Worm (Caenorhabditis elegans): Measurements from ENCODE around the gene pgph-2.

- TF ChIP-seq tbx-11 (GFP tag; IDR thresholded peaks at IDR 0.05) (no peak), ceh-13 (GFP tag; optimal IDR thresholded peaks at IDR 0.05) (no peak), sea-1 (GFP tag; conservative IDR thresholded peaks at IDR 0.05) (no peak), ets-7 (tag; optimal IDR thresholded peaks at IDR 0.05) (no peak), B0310.2 (tag; optimal IDR thresholded peaks at IDR 0.05) (no peak), ama-1 (optimal IDR thresholded peaks at IDR 0.05) (no peak), F13C5.2 (tag; optimal IDR thresholded peaks at IDR 0.05) (no peak), flt-1 (GFP tag; IDR thresholded peaks at IDR 0.05) (no peak), ceh-36 (tag; optimal IDR thresholded peaks at IDR 0.05) (no peak), hnd-1 (tag; optimal IDR thresholded peaks at IDR 0.05) (no peak), hmg-4 (GFP tag; optimal IDR thresholded peaks at IDR 0.05) (no peak), aly-1 (tag; optimal IDR thresholded peaks at IDR 0.05) (no peak)
Measured at ce11 chrV:5722093-5722492, 42.8 kb upstream of the pgph-2 start.

Data from whole organism, early embryonic.